Worm (Caenorhabditis elegans) whole organism, late embryonic: ENCODE measurements around the gene isp-1.

Source experiments
- K02D7.2 ChIP-seq: sonication (generic microtip); optimal IDR thresholded peaks from 2 replicates; lab custom pipeline; 2017; ENCODE audit warnings: mild to moderate bottlenecking, missing genetic modification characterization, missing compliant biosample characterization
- ama-1 ChIP-seq: fragments of 150-350 bp; optimal IDR thresholded peaks from 2 replicates; lab custom pipeline; 2014
- ceh-6 ChIP-seq: fragments of 200-800 bp; sonication (Bioruptor generic); optimal IDR thresholded peaks from 2 replicates; lab custom pipeline; 2018; ENCODE audit warnings: mild to moderate bottlenecking, missing genetic modification characterization, missing compliant biosample characterization
- ets-4 ChIP-seq: sonication (generic microtip); optimal IDR thresholded peaks from 2 replicates; lab custom pipeline; 2016; ENCODE audit warnings: missing genetic modification characterization, missing compliant biosample characterization
- fax-1 ChIP-seq: sonication (generic microtip); optimal IDR thresholded peaks from 2 replicates; lab custom pipeline; 2016; ENCODE audit warnings: missing genotype, missing genetic modification characterization, missing compliant biosample characterization
- fkh-10 ChIP-seq: fragments of 150-350 bp; optimal IDR thresholded peaks from 2 replicates; lab custom pipeline; 2014; ENCODE audit warnings: missing biosample characterization, missing genetic modification reagents, missing genetic modification characterization
- fkh-6 ChIP-seq: sonication (generic microtip); optimal IDR thresholded peaks from 2 replicates; lab custom pipeline; 2016; ENCODE audit warnings: missing genetic modification characterization, missing compliant biosample characterization
- lin-11 ChIP-seq: fragments of 200-800 bp; sonication (Bioruptor generic); optimal IDR thresholded peaks from 2 replicates; lab custom pipeline; 2018; ENCODE audit warnings: mild to moderate bottlenecking, missing genetic modification characterization, missing compliant biosample characterization
- nhr-232 ChIP-seq: sonication (generic microtip); optimal IDR thresholded peaks from 2 replicates; lab custom pipeline; 2016; ENCODE audit warnings: missing genetic modification characterization, missing compliant biosample characterization
- pha-4 ChIP-seq: fragments of 150-350 bp; optimal IDR thresholded peaks from 2 replicates; lab custom pipeline; 2018; ENCODE audit warnings: missing biosample characterization, missing genetic modification reagents, missing genetic modification characterization
- pqm-1 ChIP-seq: sonication (generic microtip); optimal IDR thresholded peaks from 2 replicates; lab custom pipeline; 2016; ENCODE audit warnings: missing genetic modification characterization, missing compliant biosample characterization

ce11 chrIV:8182566-8182965, 46.7 kb upstream of the isp-1 start:
- TF ChIP-seq fkh-10 (GFP tag; lab: Kevin White, UChicago), result no peak
- no peak for TF ChIP-seq K02D7.2 (tag; lab: Kevin White, UChicago)
- TF ChIP-seq fax-1 (tag; lab: Kevin White, UChicago), result no peak
- no peak for TF ChIP-seq nhr-232 (tag; lab: Kevin White, UChicago)
- no peak for TF ChIP-seq lin-11 (tag; lab: Kevin White, UChicago)
- no peak for TF ChIP-seq ama-1 (lab: Kevin White, UChicago)
- TF ChIP-seq fkh-6, result no peak
- TF ChIP-seq ceh-6 (GFP tag; lab: Kevin White, UChicago), result no peak
- TF ChIP-seq pqm-1, result no peak
- no peak for TF ChIP-seq pha-4 (tag; lab: Kevin White, UChicago)
- no peak for TF ChIP-seq ets-4 (tag; lab: Kevin White, UChicago)
